Fruit fly (Drosophila melanogaster): ENCODE data around the gene Ddrgk1.

The Ddrgk1 gene

DNA sequence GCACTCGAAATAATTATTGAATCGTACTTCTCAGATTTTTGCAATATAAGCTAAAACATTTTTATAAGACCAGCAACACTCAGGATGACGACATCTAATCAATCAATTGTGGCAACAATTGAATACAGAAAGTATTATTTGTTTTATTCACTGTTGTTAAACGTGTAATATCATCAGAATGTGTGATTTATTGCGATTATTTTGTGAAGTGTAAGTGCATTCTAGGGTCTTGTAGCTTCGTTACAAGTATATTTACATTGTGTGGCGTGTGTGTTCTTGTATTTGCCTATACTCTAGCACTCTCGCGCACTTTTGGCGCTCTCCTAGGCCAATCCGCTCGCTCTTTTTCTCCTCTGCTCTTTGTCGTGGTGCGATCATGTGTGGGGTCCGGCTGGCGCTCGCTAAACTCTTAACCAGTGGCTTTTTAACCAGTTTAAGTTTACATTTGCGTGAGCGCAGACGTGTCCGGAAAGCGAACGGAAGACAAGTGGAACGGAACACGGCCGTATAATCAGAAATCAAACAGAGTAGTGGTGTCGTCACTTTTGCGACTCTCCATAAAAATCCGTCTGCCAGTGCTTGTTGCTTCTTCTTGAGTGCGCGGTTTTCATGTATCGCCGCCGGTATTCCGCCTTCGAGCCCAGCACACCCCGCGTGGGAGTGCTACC lies 10.2 kb upstream of the Ddrgk1 start (continued):
- no peak for TF ChIP-seq prd (optimal IDR thresholded peaks at IDR 0.05)
- peak; percentile 81 for TF ChIP-seq prd (GFP tag; IDR thresholded peaks at IDR 0.05)
- TF ChIP-seq ci (GFP tag; IDR thresholded peaks at IDR 0.05): peak; percentile 80
- no peak for TF ChIP-seq exex (tag; optimal IDR thresholded peaks at IDR 0.05)
- peak; percentile 88 for TF ChIP-seq CoRest (tag; optimal IDR thresholded peaks at IDR 0.05)
- TF ChIP-seq CG7928 (GFP tag; optimal IDR thresholded peaks at IDR 0.05): no peak
- TF ChIP-seq danr (GFP tag; IDR thresholded peaks at IDR 0.05): peak; percentile 69
- peak; percentile 72 for TF ChIP-seq CG4707 (GFP tag; optimal IDR thresholded peaks at IDR 0.05)
- TF ChIP-seq ken (GFP tag; IDR thresholded peaks at IDR 0.05): peak; percentile 53; the same call in 2 of the 3 replicates
- no peak for TF ChIP-seq CG15073 (GFP tag; optimal IDR thresholded peaks at IDR 0.05)
- peak; percentile 86 for TF ChIP-seq row (GFP tag; IDR thresholded peaks at IDR 0.05)
- no peak for TF ChIP-seq Opbp (GFP tag; IDR thresholded peaks at IDR 0.05; ENCODE audit: partially characterized antibody)
- peak; percentile 5 for TF ChIP-seq Nf-YC (tag; optimal IDR thresholded peaks at IDR 0.05)
- peak; percentile 53 for TF ChIP-seq CG12155 (GFP tag; optimal IDR thresholded peaks at IDR 0.05)
- peak; percentile 70 for TF ChIP-seq mam (GFP tag; optimal IDR thresholded peaks at IDR 0.05)
- peak in 1 of 3 experiments; percentile 33 for TF ChIP-seq Stat92E (GFP tag; optimal IDR thresholded peaks at IDR 0.05)
- TF ChIP-seq ab (GFP tag; optimal IDR thresholded peaks at IDR 0.05): peak; percentile 52
- TF ChIP-seq Xrp1 (GFP tag; IDR thresholded peaks at IDR 0.05): peak; percentile 77
- peak; percentile 76 for TF ChIP-seq Vsx1 (GFP tag; optimal IDR thresholded peaks at IDR 0.05)
- TF ChIP-seq p53 (GFP tag; optimal IDR thresholded peaks at IDR 0.05): no peak
- peak; percentile 90 for TF ChIP-seq Ssrp (tag; optimal IDR thresholded peaks at IDR 0.05)
- peak; percentile 41 for TF ChIP-seq Dip3 (GFP tag; optimal IDR thresholded peaks at IDR 0.05)
- peak; percentile 51 for TF ChIP-seq CG2116 (GFP tag; optimal IDR thresholded peaks at IDR 0.05)
- TF ChIP-seq lbe (GFP tag; optimal IDR thresholded peaks at IDR 0.05): no peak
- TF ChIP-seq sug (tag; optimal IDR thresholded peaks at IDR 0.05): peak; percentile 56
- peak; percentile 85 for TF ChIP-seq cato (GFP tag; optimal IDR thresholded peaks at IDR 0.05; ENCODE audit: borderline replicate concordance)
- TF ChIP-seq onecut (GFP tag; IDR thresholded peaks at IDR 0.05): peak; percentile 65
- TF ChIP-seq CG4617 (GFP tag; optimal IDR thresholded peaks at IDR 0.05; ENCODE audit: borderline replicate concordance): peak; percentile 29
- peak; percentile 85 for TF ChIP-seq ewg (GFP tag; optimal IDR thresholded peaks at IDR 0.05)
- TF ChIP-seq unc-4 (GFP tag; IDR thresholded peaks at IDR 0.05; ENCODE audit: partially characterized antibody): peak; percentile 43; the same call in 1 of the 2 replicates
- peak; percentile 35 for TF ChIP-seq CG10274 (GFP tag; optimal IDR thresholded peaks at IDR 0.05)
- TF ChIP-seq H15 (GFP tag; IDR thresholded peaks at IDR 0.05): peak; percentile 77
- TF ChIP-seq CG7786 (GFP tag; optimal IDR thresholded peaks at IDR 0.05): peak; percentile 55
- TF ChIP-seq dan (GFP tag; IDR thresholded peaks at IDR 0.05): no peak
- peak; percentile 78 for TF ChIP-seq tx (GFP tag; optimal IDR thresholded peaks at IDR 0.05)
- no peak for TF ChIP-seq CG9797 (GFP tag; optimal IDR thresholded peaks at IDR 0.05)
- peak; percentile 54; the same call in 1 of the 2 replicates for TF ChIP-seq bbx (GFP tag; IDR thresholded peaks at IDR 0.05; ENCODE audit: partially characterized antibody)
- TF ChIP-seq CG12391 (tag; optimal IDR thresholded peaks at IDR 0.05): peak; percentile 90
- peak; percentile 90 for TF ChIP-seq D19A (tag; optimal IDR thresholded peaks at IDR 0.05)
- peak; percentile 85 for TF ChIP-seq CG11398 (GFP tag; optimal IDR thresholded peaks at IDR 0.05)
- no peak for TF ChIP-seq CG1832 (GFP tag; optimal IDR thresholded peaks at IDR 0.05)
- TF ChIP-seq ro (GFP tag; IDR thresholded peaks at IDR 0.05): peak; percentile 35; the same call in 1 of the 2 replicates
- peak; percentile 65 for TF ChIP-seq CrebB (tag; optimal IDR thresholded peaks at IDR 0.05)
- no peak; the same call in 1 of the 2 replicates for TF ChIP-seq chm (GFP tag; IDR thresholded peaks at IDR 0.05)
- no peak for TF ChIP-seq dimm (GFP tag; IDR thresholded peaks at IDR 0.05)
- peak; percentile 72 for TF ChIP-seq CG13624 (GFP tag; optimal IDR thresholded peaks at IDR 0.05)
- TF ChIP-seq dm (GFP tag; optimal IDR thresholded peaks at IDR 0.05): peak; percentile 81
- peak; percentile 66 for TF ChIP-seq da (GFP tag; optimal IDR thresholded peaks at IDR 0.05)
- TF ChIP-seq cwo (GFP tag; optimal IDR thresholded peaks at IDR 0.05): peak; percentile 53
